Fruit fly (Drosophila melanogaster) whole organism, prepupa: Measurements from ENCODE around the gene CG1273.

Experiments
- Blimp-1 ChIP-seq: fragments of 200-800 bp; sonication (Bioruptor generic); optimal IDR thresholded peaks from 3 replicates; lab custom pipeline; 2017; ENCODE audit warnings: missing biosample characterization, missing genetic modification characterization, mild to moderate bottlenecking, moderate library complexity, missing genetic modification reagents
- CG3919 ChIP-seq: fragments of 200-800 bp; sonication (Bioruptor generic); optimal IDR thresholded peaks from 3 replicates; lab custom pipeline; 2016; ENCODE audit warnings: missing biosample characterization, missing genetic modification characterization
- CG7368 ChIP-seq: fragments of 200-800 bp; sonication (Bioruptor generic); optimal IDR thresholded peaks from 3 replicates; lab custom pipeline; 2016; ENCODE audit warnings: missing biosample characterization, missing genetic modification characterization
- Gug ChIP-seq: fragments of 200-800 bp; sonication (Bioruptor generic); IDR thresholded peaks from 2 replicates; pipeline ENCODE4 v1.3.6; 2022; ENCODE audit warnings: missing biosample characterization, missing genetic modification characterization
- achi ChIP-seq: fragments of 200-800 bp; sonication (Bioruptor generic); optimal IDR thresholded peaks from 3 replicates; lab custom pipeline; 2016; ENCODE audit warnings: missing biosample characterization, missing genetic modification characterization
- eg ChIP-seq: fragments of 200-800 bp; sonication (Bioruptor generic); IDR thresholded peaks from 3 replicates; pipeline ENCODE4 v1.3.6; 2022; ENCODE audit warnings: missing biosample characterization, missing genetic modification characterization
- lz ChIP-seq: fragments of 200-800 bp; sonication (Bioruptor generic); optimal IDR thresholded peaks from 3 replicates; lab custom pipeline; 2016; ENCODE audit warnings: missing biosample characterization, missing genetic modification characterization

dm6 chr3L:4318677-4319580 lies 55.4 kb downstream of the CG1273 start, which contains the start of gene PMP34:
- TF ChIP-seq CG7368 (GFP tag; lab: Kevin White, UChicago) (no peak), Gug (no peak), achi (no peak), eg (no peak), Blimp-1 (GFP tag; lab: Kevin White, UChicago) (no peak), lz (GFP tag; lab: Kevin White, UChicago) (no peak), CG3919 (GFP tag; lab: Kevin White, UChicago) (no peak)
